Fruit fly (Drosophila melanogaster) whole organism: ENCODE data around the gene mino.

Source experiments
- CG8478 ChIP-seq: fragments of >200 bp; optimal IDR thresholded peaks from 2 replicates; lab custom pipeline; 2018; ENCODE audit warnings: inconsistent platforms
- Dll ChIP-seq: fragments of >200 bp; optimal IDR thresholded peaks from 2 replicates; lab custom pipeline; 2017
- pan ChIP-seq: fragments of >200 bp; optimal IDR thresholded peaks from 2 replicates; lab custom pipeline; 2017
- psq ChIP-seq: fragments of >200 bp; optimal IDR thresholded peaks from 2 replicates; lab custom pipeline; 2017
- usp ChIP-seq: fragments of >200 bp; optimal IDR thresholded peaks from 2 replicates; lab custom pipeline; 2017; ENCODE audit warnings: missing biosample characterization, missing genetic modification characterization, mixed read lengths

DNA sequence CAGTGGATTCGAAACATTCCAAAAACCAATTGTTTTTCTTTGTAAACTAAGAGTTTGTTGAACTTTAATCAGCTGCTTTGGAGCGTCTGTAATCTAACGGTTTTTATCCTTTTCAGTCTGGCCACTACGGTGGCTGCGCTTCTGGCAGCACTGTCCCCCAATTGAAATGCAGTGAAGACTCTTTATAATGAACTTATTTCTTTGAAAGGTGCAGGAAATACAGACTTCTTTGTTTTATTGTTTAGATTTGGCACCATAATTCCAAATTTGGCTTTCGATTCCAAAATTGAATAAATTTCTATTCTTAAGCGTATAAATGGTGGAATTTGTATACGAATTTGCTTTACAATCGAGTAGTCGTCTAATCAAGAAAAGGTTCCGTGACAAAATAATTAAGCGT lies 3.1 kb downstream of the mino start, which contains the start of gene nenya:
- TF ChIP-seq usp (GFP tag; lab: Kevin White, UChicago) (no peak), Dll (lab: Kevin White, UChicago) (no peak), pan (lab: Kevin White, UChicago) (no peak), CG8478 (lab: Kevin White, UChicago) (no peak), psq (lab: Kevin White, UChicago) (no peak)
